Fruit fly (Drosophila melanogaster) whole organism, embryonic: ENCODE results near the gene Vti1b.

Experiments used
- Asciz ChIP-seq: fragments of 200-800 bp; sonication (Bioruptor generic); optimal IDR thresholded peaks from 2 replicates; lab custom pipeline; 2017; ENCODE audit warnings: missing biosample characterization, mild to moderate bottlenecking, missing genetic modification characterization, missing genetic modification reagents
- CG10462 ChIP-seq: fragments of 200-800 bp; sonication (Bioruptor generic); optimal IDR thresholded peaks from 2 replicates; lab custom pipeline; 2016; ENCODE audit warnings: missing biosample characterization, missing genetic modification characterization
- CG12104 ChIP-seq: fragments of 200-800 bp; sonication (Bioruptor generic); optimal IDR thresholded peaks from 3 replicates; lab custom pipeline; 2016; ENCODE audit warnings: missing biosample characterization, missing genetic modification characterization
- CG12236 ChIP-seq: fragments of 200-800 bp; sonication (Bioruptor generic); optimal IDR thresholded peaks from 2 replicates; lab custom pipeline; 2016; ENCODE audit warnings: missing biosample characterization, missing genetic modification characterization
- CG12391 ChIP-seq: fragments of 200-800 bp; sonication (Bioruptor generic); optimal IDR thresholded peaks from 3 replicates; lab custom pipeline; 2018; ENCODE audit warnings: missing biosample characterization, mild to moderate bottlenecking, missing genetic modification characterization, moderate library complexity
- CG13424 ChIP-seq: fragments of 200-800 bp; sonication (Bioruptor generic); optimal IDR thresholded peaks from 2 replicates; lab custom pipeline; 2019; ENCODE audit warnings: missing biosample characterization, mild to moderate bottlenecking, missing genetic modification characterization, moderate library complexity
- CG14667 ChIP-seq: fragments of 200-800 bp; sonication (Bioruptor generic); IDR thresholded peaks from 2 replicates; pipeline ENCODE4 v1.3.6; 2022; ENCODE audit warnings: missing biosample characterization, missing genetic modification characterization
- CG15011 ChIP-seq: fragments of 200-800 bp; sonication (Bioruptor generic); optimal IDR thresholded peaks from 3 replicates; lab custom pipeline; 2018; ENCODE audit warnings: missing biosample characterization, mild to moderate bottlenecking, missing genetic modification characterization
- CG15269 ChIP-seq: fragments of 200-800 bp; sonication (Bioruptor generic); optimal IDR thresholded peaks from 2 replicates; lab custom pipeline; 2018; ENCODE audit warnings: missing biosample characterization, mild to moderate bottlenecking, missing genetic modification characterization, moderate library complexity
- CG1602 ChIP-seq: fragments of 200-800 bp; sonication (Bioruptor generic); optimal IDR thresholded peaks from 3 replicates; lab custom pipeline; 2016; ENCODE audit warnings: missing biosample characterization, missing genetic modification characterization
- CG16779 ChIP-seq: fragments of 200-800 bp; sonication (Bioruptor generic); IDR thresholded peaks from 2 replicates; pipeline ENCODE4 v1.3.6; 2022; ENCODE audit warnings: missing biosample characterization, missing genetic modification characterization
- CG17385 ChIP-seq: fragments of 200-800 bp; sonication (Bioruptor generic); optimal IDR thresholded peaks from 3 replicates; lab custom pipeline; 2018; ENCODE audit warnings: missing biosample characterization, mild to moderate bottlenecking, missing genetic modification characterization
- CG2120 ChIP-seq: fragments of 200-800 bp; sonication (Bioruptor generic); optimal IDR thresholded peaks from 3 replicates; lab custom pipeline; 2016; ENCODE audit warnings: missing biosample characterization, missing genetic modification characterization
- CG31388 ChIP-seq: fragments of 200-800 bp; sonication (Bioruptor generic); optimal IDR thresholded peaks from 2 replicates; lab custom pipeline; 2016; ENCODE audit warnings: missing biosample characterization, missing genetic modification characterization
- CG3281 ChIP-seq: fragments of 200-800 bp; sonication (Bioruptor generic); optimal IDR thresholded peaks from 3 replicates; lab custom pipeline; 2017; ENCODE audit warnings: missing biosample characterization, mild to moderate bottlenecking, missing genetic modification characterization
- CG33213 ChIP-seq: fragments of 200-800 bp; sonication (Bioruptor generic); optimal IDR thresholded peaks from 3 replicates; lab custom pipeline; 2016; ENCODE audit warnings: missing biosample characterization, missing genetic modification characterization
- CG33557 ChIP-seq: fragments of 200-800 bp; sonication (Bioruptor generic); optimal IDR thresholded peaks from 2 replicates; lab custom pipeline; 2019; ENCODE audit warnings: missing biosample characterization, mild to moderate bottlenecking, missing genetic modification characterization, moderate library complexity
- CG3838 ChIP-seq: fragments of 200-800 bp; sonication (Bioruptor generic); optimal IDR thresholded peaks from 3 replicates; lab custom pipeline; 2016; ENCODE audit warnings: missing biosample characterization, missing genetic modification characterization
- CG3847 ChIP-seq: fragments of 200-800 bp; sonication (Bioruptor generic); IDR thresholded peaks from 2 replicates; pipeline ENCODE4 v1.3.6; 2022; ENCODE audit warnings: missing biosample characterization, missing genetic modification characterization
- CG42726 ChIP-seq: fragments of 200-800 bp; sonication (Bioruptor generic); IDR thresholded peaks from 2 replicates; pipeline ENCODE4 v1.3.6; 2022; ENCODE audit warnings: missing biosample characterization, missing genetic modification characterization; ENCODE audit not compliant: partially characterized antibody
- CG6765 ChIP-seq: fragments of 200-800 bp; sonication (Bioruptor generic); optimal IDR thresholded peaks from 3 replicates; lab custom pipeline; 2017; ENCODE audit warnings: missing biosample characterization, mild to moderate bottlenecking, missing genetic modification characterization
- CG8089 ChIP-seq: fragments of 200-800 bp; sonication (Bioruptor generic); optimal IDR thresholded peaks from 3 replicates; lab custom pipeline; 2016; ENCODE audit warnings: missing biosample characterization, missing genetic modification characterization
- CG8924 ChIP-seq: fragments of 200-800 bp; optimal IDR thresholded peaks from 3 replicates; lab custom pipeline; 2019; ENCODE audit warnings: missing biosample characterization, mild to moderate bottlenecking, missing genetic modification characterization, moderate library complexity
- Dek ChIP-seq: fragments of 200-800 bp; sonication (Bioruptor generic); optimal IDR thresholded peaks from 3 replicates; lab custom pipeline; 2019; ENCODE audit warnings: missing biosample characterization, mild to moderate bottlenecking, missing genetic modification characterization, moderate library complexity
- Dll ChIP-seq: fragments of 200-800 bp; sonication (Bioruptor generic); IDR thresholded peaks from 4 replicates; pipeline ENCODE4 v1.3.6; 2022; ENCODE audit warnings: missing biosample characterization, missing genetic modification characterization; ENCODE audit not compliant: partially characterized antibody
- ERR ChIP-seq: fragments of 200-800 bp; sonication (Bioruptor generic); optimal IDR thresholded peaks from 2 replicates; lab custom pipeline; 2016; ENCODE audit warnings: missing biosample characterization, missing genetic modification characterization
- Ets65A ChIP-seq: fragments of 200-800 bp; sonication (Bioruptor generic); peaks from one replicate; lab custom pipeline; 2016; ENCODE audit warnings: missing biosample characterization, missing genetic modification characterization
- GATAe ChIP-seq: fragments of 200-800 bp; sonication (Bioruptor generic); conservative IDR thresholded peaks from 2 replicates; pipeline ENCODE4 v1.3.6; 2022; ENCODE audit warnings: missing biosample characterization, missing genetic modification characterization
- H15 ChIP-seq: fragments of 200-800 bp; sonication (Bioruptor generic); IDR thresholded peaks from 3 replicates; pipeline ENCODE4 v1.3.6; 2022; ENCODE audit warnings: missing biosample characterization, missing genetic modification characterization
- Hmr ChIP-seq: fragments of 200-800 bp; sonication (Bioruptor generic); optimal IDR thresholded peaks from 3 replicates; lab custom pipeline; 2017; ENCODE audit warnings: mild to moderate bottlenecking, missing biosample characterization, missing genetic modification reagents, missing genetic modification characterization
- Max ChIP-seq: fragments of 200-800 bp; sonication (Bioruptor generic); optimal IDR thresholded peaks from 2 replicates; lab custom pipeline; 2016; ENCODE audit warnings: missing biosample characterization, mild to moderate bottlenecking, missing genetic modification characterization
- Mrtf ChIP-seq: fragments of 200-800 bp; sonication (Bioruptor generic); IDR thresholded peaks from 3 replicates; pipeline ENCODE4 v1.3.6; 2022; ENCODE audit warnings: missing biosample characterization, missing genetic modification characterization
- Rfx ChIP-seq: fragments of 200-800 bp; sonication (Bioruptor generic); IDR thresholded peaks from 2 replicates; pipeline ENCODE4 v1.3.6; 2022; ENCODE audit warnings: missing biosample characterization, missing genetic modification characterization
- Sin3A ChIP-seq: fragments of >200 bp; optimal IDR thresholded peaks from 2 replicates; lab custom pipeline; 2018
- Vsx1 ChIP-seq: fragments of 200-800 bp; sonication (Bioruptor generic); optimal IDR thresholded peaks from 2 replicates; lab custom pipeline; 2017; ENCODE audit warnings: missing biosample characterization, mild to moderate bottlenecking, missing genetic modification characterization, missing genetic modification reagents
- al ChIP-seq: fragments of 200-800 bp; sonication (Bioruptor generic); IDR thresholded peaks from 2 replicates; pipeline ENCODE4 v1.3.6; 2022; ENCODE audit warnings: missing biosample characterization, missing genetic modification characterization
- ap ChIP-seq: fragments of 200-800 bp; sonication (Bioruptor generic); IDR thresholded peaks from 2 replicates; pipeline ENCODE4 v1.3.6; 2022; ENCODE audit warnings: missing biosample characterization, missing genetic modification characterization
- cato ChIP-seq: fragments of 200-800 bp; sonication (Bioruptor generic); optimal IDR thresholded peaks from 2 replicates; lab custom pipeline; 2016; ENCODE audit warnings: missing biosample characterization, missing genetic modification characterization, borderline replicate concordance
- chif ChIP-seq, 2 experiments: fragments of 200-800 bp; sonication (Bioruptor generic); optimal IDR thresholded peaks; 3 replicates each; lab custom pipeline; 2016; ENCODE audit warnings: missing biosample characterization in 2 of 2, missing genetic modification characterization in 2 of 2
- dan ChIP-seq: fragments of 200-800 bp; sonication (Bioruptor generic); IDR thresholded peaks from 2 replicates; pipeline ENCODE4 v1.3.6; 2022; ENCODE audit warnings: missing biosample characterization, missing genetic modification characterization
- eyg ChIP-seq: fragments of 200-800 bp; sonication (Bioruptor generic); optimal IDR thresholded peaks from 3 replicates; lab custom pipeline; 2016; ENCODE audit warnings: missing biosample characterization, missing genetic modification characterization
- her ChIP-seq: fragments of 200-800 bp; sonication (Bioruptor generic); optimal IDR thresholded peaks from 2 replicates; lab custom pipeline; 2016; ENCODE audit warnings: missing biosample characterization, missing genetic modification characterization
- hth ChIP-seq: fragments of >200 bp; optimal IDR thresholded peaks from 2 replicates; lab custom pipeline; 2017; ENCODE audit warnings: inconsistent platforms
- jigr1 ChIP-seq: fragments of 200-800 bp; sonication (Bioruptor generic); IDR thresholded peaks from 3 replicates; pipeline ENCODE4 v1.3.6; 2022; ENCODE audit warnings: missing biosample characterization, missing genetic modification characterization
- lilli ChIP-seq: fragments of 200-800 bp; sonication (Bioruptor generic); optimal IDR thresholded peaks from 3 replicates; lab custom pipeline; 2016; ENCODE audit warnings: missing biosample characterization, missing genetic modification characterization
- mirr ChIP-seq: fragments of 200-800 bp; sonication (Bioruptor generic); optimal IDR thresholded peaks from 3 replicates; lab custom pipeline; 2018; ENCODE audit warnings: missing biosample characterization, mild to moderate bottlenecking, missing genetic modification characterization
- nerfin-1 ChIP-seq: fragments of 200-800 bp; sonication (Bioruptor generic); optimal IDR thresholded peaks from 3 replicates; lab custom pipeline; 2019; ENCODE audit warnings: missing biosample characterization, mild to moderate bottlenecking, missing genetic modification characterization, moderate library complexity
- pan ChIP-seq, 4 experiments: fragments of >200 bp in 3 of 4; fragments of 200-800 bp in 1 of 4; sonication (Bioruptor generic) in 1 of 4; optimal IDR thresholded peaks in 3 of 4; IDR thresholded peaks in 1 of 4; 2 replicates each; pipeline versions ENCODE4 v1.3.6 to Lab custom; 2017 to 2022; ENCODE audit warnings: missing biosample characterization in 2 of 4, missing genetic modification characterization in 2 of 4, mixed read lengths in 1 of 4
- sqz ChIP-seq: fragments of 200-800 bp; sonication (Bioruptor generic); optimal IDR thresholded peaks from 3 replicates; lab custom pipeline; 2018; ENCODE audit warnings: missing biosample characterization, mild to moderate bottlenecking, missing genetic modification characterization

Vti1b gene

DNA sequence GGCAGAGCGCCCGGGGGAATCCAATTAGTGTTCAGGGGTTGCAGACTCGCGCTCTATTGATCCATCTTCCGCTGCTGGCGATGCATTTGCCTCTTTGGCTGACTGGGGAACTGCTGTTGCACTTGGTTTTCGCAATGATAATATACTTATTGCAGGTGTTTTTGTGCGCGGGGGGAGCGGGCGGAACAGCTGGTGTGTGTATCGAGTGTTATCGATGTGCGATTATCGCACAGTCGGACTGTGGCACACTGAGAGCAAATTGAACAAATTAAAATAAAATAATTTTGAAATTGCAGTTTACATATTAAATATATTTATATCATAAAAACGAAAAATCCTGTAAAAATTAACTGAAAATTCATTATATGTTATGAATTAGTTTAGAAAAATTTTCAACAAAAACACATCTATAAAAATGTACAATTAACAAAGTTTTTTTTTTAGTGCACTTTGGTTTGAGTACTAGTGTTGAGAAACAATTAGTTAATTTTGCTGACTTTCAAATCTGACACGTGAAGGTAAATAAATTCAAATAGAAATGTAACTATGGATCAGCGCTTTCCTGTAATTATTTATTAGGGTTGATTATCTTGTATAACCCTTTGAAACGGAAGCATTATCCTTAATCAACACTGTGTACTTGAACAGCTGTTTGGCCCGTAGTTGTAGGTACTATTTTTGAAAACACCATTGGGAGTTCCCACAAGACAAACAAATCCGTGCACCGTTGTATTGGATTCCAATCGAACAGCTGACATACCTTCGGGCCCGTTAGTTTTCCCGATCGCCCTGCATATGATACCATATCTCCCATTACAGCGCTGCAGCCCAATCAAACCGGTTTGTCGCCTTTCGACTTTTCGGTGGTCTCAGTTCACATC, 6.0 kb downstream of the Vti1b start, which contains the start of the genes Wdr37 and koko (continued):
- TF ChIP-seq CG2120 (GFP tag; lab: Kevin White, UChicago) (peak; percentile 94), pan (optimal IDR thresholded peaks at IDR 0.05; lab: Kevin White, UChicago) (no peak), pan (GFP tag; optimal IDR thresholded peaks at IDR 0.05 in 1 of 2, IDR thresholded peaks at IDR 0.05 in 1 of 2) (peak in 1 of 2 experiments; percentile 99), Max (GFP tag; lab: Kevin White, UChicago) (peak; percentile 92), CG42726 (peak; percentile 62; the same call in 1 of the 2 replicates), ap (GFP tag; lab: Robert Waterston, UW) (peak; percentile 98), CG6765 (GFP tag; lab: Kevin White, UChicago) (peak; percentile 92), CG8924 (tag; lab: Kevin White, UChicago) (peak; percentile 98), CG1602 (GFP tag; lab: Kevin White, UChicago) (peak; percentile 98), GATAe (GFP tag; lab: Robert Waterston, UW) (peak; percentile 94), CG12236 (peak; percentile 59), al (GFP tag; lab: Robert Waterston, UW) (peak; percentile 98), sqz (GFP tag; lab: Kevin White, UChicago) (peak; percentile 93), Asciz (GFP tag; lab: Kevin White, UChicago) (peak; percentile 93), CG10462 (GFP tag; lab: Kevin White, UChicago) (peak; percentile 94), CG12104 (GFP tag; lab: Kevin White, UChicago) (peak; percentile 93), CG17385 (peak; percentile 94), dan (GFP tag; lab: Robert Waterston, UW) (peak; percentile 91), CG13424 (tag; lab: Kevin White, UChicago) (peak; percentile 98), CG33213 (peak; percentile 48), Dll (GFP tag; lab: Robert Waterston, UW) (peak; percentile 61; the same call in 2 of the 4 replicates), lilli (GFP tag; lab: Kevin White, UChicago) (peak; percentile 91), Sin3A (lab: Kevin White, UChicago) (peak; percentile 1), cato (peak; percentile 94), nerfin-1 (tag; lab: Kevin White, UChicago) (peak; percentile 95), CG12391 (tag; lab: Kevin White, UChicago) (peak; percentile 99), CG15011 (peak; percentile 92), chif (GFP tag; optimal IDR thresholded peaks at IDR 0.05; lab: Kevin White, UChicago) (peak; percentile 35 to 85), Hmr (peak; percentile 96), CG3847 (GFP tag; lab: Robert Waterston, UW) (peak; percentile 98), her (peak; percentile 44), Mrtf (GFP tag; lab: Robert Waterston, UW) (peak; percentile 94), ERR (GFP tag; lab: Kevin White, UChicago) (peak; percentile 28), jigr1 (GFP tag; lab: Robert Waterston, UW) (peak; percentile 94), CG3281 (GFP tag; lab: Kevin White, UChicago) (peak; percentile 94), Dek (peak; percentile 97), CG14667 (peak; percentile 99), mirr (GFP tag; lab: Kevin White, UChicago) (peak; percentile 36), hth (lab: Kevin White, UChicago) (no peak), CG15269 (tag; lab: Kevin White, UChicago) (peak; percentile 98), Ets65A (GFP tag; lab: Kevin White, UChicago) (peak; percentile 95), CG8089 (GFP tag; lab: Kevin White, UChicago) (peak; percentile 65), H15 (GFP tag; lab: Robert Waterston, UW) (peak; percentile 94), Rfx (peak; percentile 97), CG16779 (GFP tag; lab: Robert Waterston, UW) (no peak), Vsx1 (GFP tag; lab: Kevin White, UChicago) (peak; percentile 80), CG3838 (GFP tag; lab: Kevin White, UChicago) (peak; percentile 84), CG31388 (GFP tag; lab: Kevin White, UChicago) (peak; percentile 92), CG33557 (GFP tag; lab: Kevin White, UChicago) (peak; percentile 96), eyg (peak; percentile 58)
